Worm (Caenorhabditis elegans): ENCODE data around the gene mix-1.

mix-1 gene

ce11 chrII:10860840-10861239, 36.8 kb downstream of the mix-1 start, which contains the start of gene M106.3 (continued):
- TF ChIP-seq tbx-2 (tag; optimal IDR thresholded peaks at IDR 0.05) = no peak
- no peak for TF ChIP-seq irx-1 (tag; optimal IDR thresholded peaks at IDR 0.05)
- no peak for TF ChIP-seq nhr-90 (tag; optimal IDR thresholded peaks at IDR 0.05; ENCODE audit: poor library complexity)
- TF ChIP-seq efl-3 (GFP tag; optimal IDR thresholded peaks at IDR 0.05) = no peak

- TF ChIP-seq nhr-28 (tag; optimal IDR thresholded peaks at IDR 0.05) (no peak), nhr-85 (tag) (peak; percentile 22)
Observed at ce11 chrII:10861305-10861704, 37.3 kb downstream of the mix-1 start.

ce11 chrII:10861723-10862486, 37.9 kb downstream of the mix-1 start:
- TF ChIP-seq Y116A8C.19 (tag; optimal IDR thresholded peaks at IDR 0.05; ENCODE audit: borderline replicate concordance) = no peak
- TF ChIP-seq C04F5.9 (tag; optimal IDR thresholded peaks at IDR 0.05) = no peak
- no peak for TF ChIP-seq efl-1 (optimal IDR thresholded peaks at IDR 0.05)
- peak in 1 of 2 experiments; percentile 57 for TF ChIP-seq efl-1 (GFP tag; optimal IDR thresholded peaks at IDR 0.05 in 1 of 2)
- peak; percentile 27 for TF ChIP-seq nhr-71 (tag; optimal IDR thresholded peaks at IDR 0.05)
- peak; percentile 43 for TF ChIP-seq skn-1 (tag; optimal IDR thresholded peaks at IDR 0.05)
- TF ChIP-seq ets-5 (GFP tag; IDR thresholded peaks at IDR 0.05) = no peak
- TF ChIP-seq xbp-1 (tag; optimal IDR thresholded peaks at IDR 0.05) = peak; percentile 19
- no peak for TF ChIP-seq fkh-10 (GFP tag; optimal IDR thresholded peaks at IDR 0.05)
- peak; percentile 62 for TF ChIP-seq grh-1 (GFP tag; IDR thresholded peaks at IDR 0.05)
- peak; percentile 34 for TF ChIP-seq lin-14 (GFP tag; optimal IDR thresholded peaks at IDR 0.05)
- peak; percentile 16 for TF ChIP-seq nhr-20 (tag; optimal IDR thresholded peaks at IDR 0.05)
- TF ChIP-seq elt-2 (tag; optimal IDR thresholded peaks at IDR 0.05) = peak; percentile 83
- TF ChIP-seq dpl-1 (GFP tag; optimal IDR thresholded peaks at IDR 0.05) = peak in 1 of 3 experiments; percentile 1
- peak; percentile 74 for TF ChIP-seq nhr-85 (tag)
- peak; percentile 32 for TF ChIP-seq mep-1 (tag; optimal IDR thresholded peaks at IDR 0.05)
- TF ChIP-seq mdl-1 (tag; optimal IDR thresholded peaks at IDR 0.05) = peak in 1 of 2 experiments; percentile 12
- peak in 1 of 2 experiments; percentile 36 for TF ChIP-seq lin-35 (GFP tag; optimal IDR thresholded peaks at IDR 0.05)
- TF ChIP-seq blmp-1 (tag; optimal IDR thresholded peaks at IDR 0.05) = peak; percentile 31

- TF ChIP-seq lin-14 (GFP tag; optimal IDR thresholded peaks at IDR 0.05) (peak; percentile 61), C04F5.9 (tag; optimal IDR thresholded peaks at IDR 0.05) (peak; percentile 17), mab-9 (GFP tag; IDR thresholded peaks at IDR 0.05) (no peak), nhr-20 (tag; optimal IDR thresholded peaks at IDR 0.05) (peak; percentile 29), hlh-4 (tag; optimal IDR thresholded peaks at IDR 0.05) (no peak), lsy-2 (tag; optimal IDR thresholded peaks at IDR 0.05) (peak in 1 of 2 experiments; percentile 47), rnt-1 (tag; optimal IDR thresholded peaks at IDR 0.05) (peak; percentile 37), swsn-7 (tag; optimal IDR thresholded peaks at IDR 0.05) (no peak), nhr-71 (tag; optimal IDR thresholded peaks at IDR 0.05) (peak; percentile 6), aly-2 (tag; optimal IDR thresholded peaks at IDR 0.05) (no peak), snu-23 (GFP tag; optimal IDR thresholded peaks at IDR 0.05) (peak; percentile 36), lin-39 (tag; optimal IDR thresholded peaks at IDR 0.05) (no peak), dpl-1 (GFP tag; optimal IDR thresholded peaks at IDR 0.05) (no peak), efl-1 (optimal IDR thresholded peaks at IDR 0.05) (peak in 1 of 2 experiments; percentile 7), efl-1 (GFP tag; optimal IDR thresholded peaks at IDR 0.05 in 1 of 2) (peak in 1 of 2 experiments; percentile 77), fkh-8 (tag; optimal IDR thresholded peaks at IDR 0.05) (no peak), snpc-4 (tag; optimal IDR thresholded peaks at IDR 0.05) (no peak), pax-3 (tag; optimal IDR thresholded peaks at IDR 0.05) (no peak), sup-37 (GFP tag; optimal IDR thresholded peaks at IDR 0.05) (no peak), nhr-85 (tag) (peak; percentile 51), nhr-84 (tag; optimal IDR thresholded peaks at IDR 0.05) (no peak), elt-3 (tag; optimal IDR thresholded peaks at IDR 0.05) (peak in 1 of 6 experiments; percentile 19), blmp-1 (tag; optimal IDR thresholded peaks at IDR 0.05) (peak; percentile 93), aha-1 (tag; optimal IDR thresholded peaks at IDR 0.05) (no peak), efl-3 (GFP tag; optimal IDR thresholded peaks at IDR 0.05) (no peak)
Observed at ce11 chrII:10862749-10863656, 39.0 kb downstream of the mix-1 start.
